Worm (Caenorhabditis elegans): ENCODE results near the gene hlb-1.

- TF ChIP-seq ama-1 (optimal IDR thresholded peaks at IDR 0.05) = no peak
- no peak for TF ChIP-seq sdc-2 (tag; optimal IDR thresholded peaks at IDR 0.05)
These were observed 42.2 kb downstream of the hlb-1 start for ce11 chrX:13840336-13840735.
